Worm (Caenorhabditis elegans) whole organism, L3 larva: ENCODE data around the gene nhr-108.

Source experiments
- R02D3.7 ChIP-seq: fragments of 150-350 bp; optimal IDR thresholded peaks from 2 replicates; lab custom pipeline; 2014; ENCODE audit warnings: missing biosample characterization, missing genetic modification characterization
- ZK546.5 ChIP-seq: sonication (generic microtip); optimal IDR thresholded peaks from 2 replicates; lab custom pipeline; 2017; ENCODE audit warnings: missing biosample characterization, missing genetic modification characterization
- aly-2 ChIP-seq: fragments of 150-350 bp; optimal IDR thresholded peaks from 2 replicates; lab custom pipeline; 2014; ENCODE audit warnings: missing biosample characterization, missing genetic modification characterization
- ama-1 ChIP-seq: fragments of 150-350 bp; optimal IDR thresholded peaks from 2 replicates; lab custom pipeline; 2018
- ceh-82 ChIP-seq: fragments of 150-350 bp; optimal IDR thresholded peaks from 2 replicates; lab custom pipeline; 2014; ENCODE audit warnings: missing biosample characterization, missing genetic modification characterization
- ceh-9 ChIP-seq: sonication (generic microtip); optimal IDR thresholded peaks from 2 replicates; lab custom pipeline; 2018; ENCODE audit warnings: missing biosample characterization, missing genetic modification characterization
- daf-12 ChIP-seq: fragments of 150-350 bp; optimal IDR thresholded peaks from 2 replicates; lab custom pipeline; 2014; ENCODE audit warnings: missing biosample characterization, missing genetic modification reagents, missing genetic modification characterization
- elt-1 ChIP-seq: fragments of 150-350 bp; optimal IDR thresholded peaks from 2 replicates; lab custom pipeline; 2014; ENCODE audit warnings: missing biosample characterization, missing genetic modification characterization
- elt-2 ChIP-seq: sonication (generic microtip); optimal IDR thresholded peaks from 2 replicates; lab custom pipeline; 2016; ENCODE audit warnings: missing genetic modification reagents, mild to moderate bottlenecking, missing genetic modification characterization, missing compliant biosample characterization
- elt-3 ChIP-seq, 3 experiments: fragments of 150-350 bp in 1 of 3; sonication (generic microtip) in 2 of 3; optimal IDR thresholded peaks; 2 replicates in 2 of 3; 4 replicates in 1 of 3; lab custom pipeline; 2014 to 2017; ENCODE audit warnings: missing biosample characterization in 3 of 3, missing genetic modification characterization in 3 of 3
- eor-1 ChIP-seq, 2 experiments: fragments of 150-350 bp; optimal IDR thresholded peaks; 2 replicates each; lab custom pipeline; 2014 to 2018; ENCODE audit warnings: missing biosample characterization in 2 of 2, missing genetic modification characterization in 2 of 2
- fkh-10 ChIP-seq: sonication (generic microtip); optimal IDR thresholded peaks from 2 replicates; lab custom pipeline; 2017; ENCODE audit warnings: missing biosample characterization, missing genetic modification reagents, missing genetic modification characterization
- fkh-2 ChIP-seq: fragments of 150-350 bp; optimal IDR thresholded peaks from 2 replicates; lab custom pipeline; 2014; ENCODE audit warnings: missing biosample characterization, missing genetic modification reagents, missing genetic modification characterization
- fos-1 ChIP-seq: fragments of 150-350 bp; optimal IDR thresholded peaks from 2 replicates; lab custom pipeline; 2014; ENCODE audit warnings: missing biosample characterization, missing genetic modification characterization
- hmg-11 ChIP-seq: sonication (generic microtip); optimal IDR thresholded peaks from 2 replicates; lab custom pipeline; 2016; ENCODE audit warnings: missing genetic modification characterization, missing compliant biosample characterization
- jun-1 ChIP-seq: fragments of 150-350 bp; optimal IDR thresholded peaks from 2 replicates; lab custom pipeline; 2014; ENCODE audit warnings: missing biosample characterization, missing genetic modification reagents, missing genetic modification characterization
- lin-15B ChIP-seq: fragments of 150-350 bp; optimal IDR thresholded peaks from 2 replicates; lab custom pipeline; 2014; ENCODE audit warnings: missing biosample characterization, missing genetic modification characterization
- lin-39 ChIP-seq: fragments of 150-350 bp; optimal IDR thresholded peaks from 2 replicates; lab custom pipeline; 2018; ENCODE audit warnings: missing biosample characterization, missing genetic modification reagents, missing genetic modification characterization
- mdl-1 ChIP-seq: fragments of 150-350 bp; optimal IDR thresholded peaks from 2 replicates; lab custom pipeline; 2014; ENCODE audit warnings: missing biosample characterization, missing genetic modification characterization
- mml-1 ChIP-seq: fragments of 150-350 bp; sonication (generic microtip); optimal IDR thresholded peaks from 3 replicates; lab custom pipeline; 2014; ENCODE audit warnings: missing biosample characterization, missing genetic modification characterization
- nfya-1 ChIP-seq: sonication (generic microtip); optimal IDR thresholded peaks from 2 replicates; lab custom pipeline; 2017; ENCODE audit warnings: missing genetic modification characterization, mild to moderate bottlenecking, missing compliant biosample characterization, antibody characterized with exemption, moderate library complexity; ENCODE audit not compliant: insufficient read depth
- nhr-11 ChIP-seq: fragments of 150-350 bp; optimal IDR thresholded peaks from 2 replicates; lab custom pipeline; 2014; ENCODE audit warnings: missing biosample characterization, missing genetic modification characterization
- nhr-237 ChIP-seq: fragments of 150-350 bp; optimal IDR thresholded peaks from 2 replicates; lab custom pipeline; 2014; ENCODE audit warnings: missing biosample characterization, missing genetic modification characterization
- nhr-25 ChIP-seq: sonication (generic microtip); optimal IDR thresholded peaks from 2 replicates; lab custom pipeline; 2017; ENCODE audit warnings: missing biosample characterization, missing genetic modification characterization
- nhr-28 ChIP-seq: fragments of 150-350 bp; optimal IDR thresholded peaks from 2 replicates; lab custom pipeline; 2014; ENCODE audit warnings: missing biosample characterization, missing genetic modification characterization
- nhr-43 ChIP-seq: sonication (generic microtip); optimal IDR thresholded peaks from 2 replicates; lab custom pipeline; 2016; ENCODE audit warnings: mild to moderate bottlenecking, missing genetic modification characterization, missing compliant biosample characterization; ENCODE audit not compliant: poor library complexity, severe bottlenecking
- nhr-67 ChIP-seq: fragments of 150-350 bp; optimal IDR thresholded peaks from 2 replicates; lab custom pipeline; 2014; ENCODE audit warnings: missing biosample characterization, missing genetic modification characterization
- nhr-76 ChIP-seq: fragments of 150-350 bp; sonication (generic microtip); optimal IDR thresholded peaks from 5 replicates; lab custom pipeline; 2014; ENCODE audit warnings: missing biosample characterization, missing genetic modification characterization
- pha-4 ChIP-seq: fragments of 150-350 bp; optimal IDR thresholded peaks from 2 replicates; lab custom pipeline; 2014; ENCODE audit warnings: missing biosample characterization, missing genetic modification reagents, missing genetic modification characterization
- pqm-1 ChIP-seq: fragments of 150-350 bp; optimal IDR thresholded peaks from 2 replicates; lab custom pipeline; 2017; ENCODE audit warnings: missing biosample characterization, missing genetic modification characterization, inconsistent platforms
- sea-2 ChIP-seq: fragments of 150-350 bp; sonication (generic microtip); optimal IDR thresholded peaks from 4 replicates; lab custom pipeline; 2014; ENCODE audit warnings: missing biosample characterization, missing genetic modification reagents, missing genetic modification characterization
- unc-39 ChIP-seq: sonication (generic microtip); optimal IDR thresholded peaks from 4 replicates; lab custom pipeline; 2017; ENCODE audit warnings: missing biosample characterization, missing genetic modification characterization
- unc-62 ChIP-seq: fragments of 150-350 bp; sonication (generic microtip); optimal IDR thresholded peaks from 4 replicates; lab custom pipeline; 2014; ENCODE audit warnings: missing biosample characterization, missing genetic modification reagents, missing genetic modification characterization
- ztf-11 ChIP-seq: fragments of 150-350 bp; optimal IDR thresholded peaks from 2 replicates; lab custom pipeline; 2014; ENCODE audit warnings: missing biosample characterization, missing genetic modification characterization
- ztf-4 ChIP-seq: fragments of 150-350 bp; optimal IDR thresholded peaks from 2 replicates; lab custom pipeline; 2014; ENCODE audit warnings: missing biosample characterization, missing genetic modification characterization

Gene nhr-108

DNA sequence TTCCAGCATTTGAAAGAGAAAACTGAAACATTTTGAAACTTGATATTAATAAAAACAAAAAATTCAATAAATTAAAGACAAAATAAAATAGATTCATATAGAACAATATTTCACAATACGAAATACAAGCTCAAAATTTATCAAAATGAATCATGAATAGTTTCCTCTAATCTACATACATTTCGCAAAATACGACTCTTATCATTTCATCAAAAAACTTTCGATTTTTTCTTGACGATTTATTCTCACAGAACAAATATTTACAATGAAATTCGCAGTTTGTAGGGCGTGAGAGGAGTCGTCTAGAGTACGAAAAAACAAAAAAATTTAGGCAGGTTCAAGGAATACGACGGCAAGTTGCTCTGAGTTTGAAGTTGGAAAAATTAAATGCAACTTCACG, 34.2 kb downstream of the nhr-108 start:
- peak; percentile 51 for TF ChIP-seq pha-4 (tag; lab: Kevin White, UChicago)
- TF ChIP-seq pqm-1 (tag; lab: Kevin White, UChicago): peak; percentile 57
- no peak for TF ChIP-seq fkh-10
- no peak for TF ChIP-seq fos-1 (tag; lab: Kevin White, UChicago)
- TF ChIP-seq elt-2: peak; percentile 72
- no peak for TF ChIP-seq nhr-237 (tag; lab: Kevin White, UChicago)
- TF ChIP-seq mdl-1: no peak
- no peak for TF ChIP-seq nhr-43 (tag; lab: Kevin White, UChicago)
- no peak for TF ChIP-seq unc-39
- no peak for TF ChIP-seq nhr-25 (tag; lab: Kevin White, UChicago)

DNA sequence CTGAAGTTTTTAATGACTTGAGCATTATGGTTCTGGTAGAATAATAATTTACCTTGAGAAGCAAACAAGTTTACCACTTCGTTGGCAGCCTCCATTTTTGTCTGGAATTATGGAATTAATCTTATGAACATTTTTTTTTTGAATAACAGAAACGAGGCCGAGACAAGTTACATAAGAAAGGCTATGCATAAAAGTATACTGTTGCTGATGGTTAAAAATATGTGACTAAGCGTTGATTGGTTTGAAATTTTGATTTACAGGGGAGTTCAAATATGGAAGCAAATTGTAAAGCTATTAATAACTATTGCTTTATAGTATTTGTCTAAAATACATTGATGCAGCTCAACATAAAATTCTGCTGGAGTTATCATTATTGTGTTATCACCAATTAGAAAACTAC, 35.5 kb downstream of the nhr-108 start, which contains the start of gene cgt-1:
TSS of gene cgt-1 (minus strand) at position 101 of the 400 bp plus-strand sequence.
- TF ChIP-seq ZK546.5 (tag; lab: Kevin White, UChicago) (no peak), pha-4 (tag; lab: Kevin White, UChicago) (no peak), ceh-9 (tag; lab: Kevin White, UChicago) (no peak), hmg-11 (tag; lab: Kevin White, UChicago) (no peak), lin-15B (no peak), lin-39 (tag; lab: Kevin White, UChicago) (no peak), ama-1 (lab: Kevin White, UChicago) (no peak), mdl-1 (no peak), unc-39 (no peak), nhr-11 (no peak), R02D3.7 (no peak), elt-2 (no peak), mml-1 (tag; lab: Kevin White, UChicago) (no peak), eor-1 (tag; optimal IDR thresholded peaks at IDR 0.05; lab: Kevin White, UChicago) (no peak), elt-3 (tag; optimal IDR thresholded peaks at IDR 0.05; lab: Kevin White, UChicago) (no peak), ceh-82 (tag; lab: Kevin White, UChicago) (no peak), sea-2 (GFP tag; lab: Kevin White, UChicago) (no peak)

DNA sequence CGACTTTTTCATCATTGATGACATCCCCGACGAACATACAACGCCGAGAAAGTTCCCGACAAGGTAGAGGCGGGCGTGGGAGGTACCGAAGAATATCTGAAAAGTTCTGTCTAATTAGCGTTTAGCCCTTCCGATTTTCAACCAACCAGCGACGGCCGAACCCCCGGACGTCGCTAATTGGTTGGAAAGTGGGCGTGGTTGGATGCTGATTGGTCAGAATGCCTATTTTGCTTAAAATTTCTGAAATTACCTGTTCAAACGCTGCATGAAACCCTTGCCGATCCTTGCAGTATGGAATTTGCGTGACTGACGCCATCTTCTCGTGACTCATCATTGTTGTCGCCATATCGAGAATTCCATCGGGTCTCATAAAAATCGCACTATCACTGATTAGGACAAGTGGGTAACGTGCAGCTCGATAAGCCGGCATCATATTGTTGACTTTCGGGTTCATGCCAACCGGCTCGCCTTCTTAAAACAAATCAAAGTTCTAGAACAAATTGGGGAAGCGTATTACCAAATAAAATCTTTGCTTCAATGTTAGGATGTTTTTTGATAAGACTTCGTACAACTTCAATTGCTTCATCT, 36.5 kb downstream of the nhr-108 start:
- TF ChIP-seq ztf-4 (tag; lab: Kevin White, UChicago) (no peak), jun-1 (tag; lab: Kevin White, UChicago) (peak; percentile 70), mml-1 (tag; lab: Kevin White, UChicago) (no peak), nhr-28 (tag; lab: Kevin White, UChicago) (no peak), nhr-67 (tag; lab: Kevin White, UChicago) (no peak), unc-39 (no peak), R02D3.7 (no peak), pha-4 (tag; lab: Kevin White, UChicago) (peak; percentile 16), fkh-2 (tag; lab: Kevin White, UChicago) (no peak), nfya-1 (tag; lab: Kevin White, UChicago) (peak; percentile 76), elt-1 (tag; lab: Kevin White, UChicago) (no peak), nhr-25 (tag; lab: Kevin White, UChicago) (no peak), ceh-9 (tag; lab: Kevin White, UChicago) (no peak), mdl-1 (no peak), pqm-1 (tag; lab: Kevin White, UChicago) (peak; percentile 89), unc-62 (GFP tag; lab: Kevin White, UChicago) (no peak), elt-2 (peak; percentile 93), fos-1 (tag; lab: Kevin White, UChicago) (peak; percentile 33), daf-12 (tag; lab: Kevin White, UChicago) (no peak), fkh-10 (no peak), aly-2 (tag; lab: Kevin White, UChicago) (no peak), lin-39 (tag; lab: Kevin White, UChicago) (no peak), nhr-76 (tag; lab: Kevin White, UChicago) (no peak), ztf-11 (tag; lab: Kevin White, UChicago) (no peak)
- TF ChIP-seq, all 47 proteins: peak for 6

DNA sequence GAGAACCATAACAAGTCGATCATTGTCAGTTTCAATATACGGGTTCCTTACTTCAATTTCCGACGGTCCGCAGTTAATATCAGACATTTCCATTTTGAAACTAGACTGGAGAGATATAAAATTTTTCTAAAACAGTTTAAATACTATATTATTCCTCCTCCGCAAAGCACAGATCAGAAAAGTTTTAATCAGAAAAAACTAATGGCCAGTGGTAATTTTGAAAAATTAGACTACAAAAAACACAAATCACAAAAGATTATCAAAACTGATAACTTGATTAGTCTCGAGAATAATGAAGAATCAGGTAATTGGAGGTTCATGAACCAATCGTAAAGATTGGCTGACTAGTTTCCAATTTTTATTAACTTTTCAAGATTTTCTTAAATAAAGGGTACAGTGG, 38.3 kb downstream of the nhr-108 start, which contains the start of gene T06C12.9:
TSS of gene T06C12.9 (minus strand) at position 101 of the 400 bp plus-strand sequence.
- TF ChIP-seq daf-12 (tag; lab: Kevin White, UChicago): no peak
- no peak for TF ChIP-seq ztf-11 (tag; lab: Kevin White, UChicago)
- TF ChIP-seq jun-1 (tag; lab: Kevin White, UChicago): no peak
- peak; percentile 9 for TF ChIP-seq pqm-1 (tag; lab: Kevin White, UChicago)
